Worm (Caenorhabditis elegans) whole organism, mixed stage, embryonic: ENCODE data around the gene dyc-1.

Experiments
- M03D4.4 ChIP-seq: sonication (generic microtip); optimal IDR thresholded peaks from 2 replicates; lab custom pipeline; 2017; ENCODE audit warnings: mild to moderate bottlenecking, missing genetic modification characterization, missing compliant biosample characterization
- ceh-39 ChIP-seq: fragments of 150-350 bp; optimal IDR thresholded peaks from 2 replicates; lab custom pipeline; 2014; ENCODE audit warnings: missing biosample characterization, missing genetic modification characterization
- elt-1 ChIP-seq: sonication (generic microtip); optimal IDR thresholded peaks from 2 replicates; lab custom pipeline; 2017; ENCODE audit warnings: missing genetic modification characterization, mild to moderate bottlenecking, missing compliant biosample characterization, antibody characterized with exemption, moderate library complexity, borderline replicate concordance; ENCODE audit not compliant: insufficient read depth
- flh-1 ChIP-seq: fragments of 200-800 bp; sonication (Bioruptor generic); optimal IDR thresholded peaks from 2 replicates; lab custom pipeline; 2018; ENCODE audit warnings: mild to moderate bottlenecking, missing genetic modification characterization, moderate library complexity, missing compliant biosample characterization
- lin-13 ChIP-seq: fragments of 150-350 bp; optimal IDR thresholded peaks from 2 replicates; lab custom pipeline; 2014; ENCODE audit warnings: missing biosample characterization, missing genetic modification characterization
- lin-32 ChIP-seq: fragments of 200-800 bp; sonication (Bioruptor generic); optimal IDR thresholded peaks from 2 replicates; lab custom pipeline; 2018; ENCODE audit warnings: mild to moderate bottlenecking, missing genetic modification characterization, missing compliant biosample characterization

The dyc-1 gene

ce11 chrX:14108245-14108644, 58.9 kb downstream of the dyc-1 start, which contains the start of gene F16B12.7:
Gene F16B12.7 (plus strand): TSS chrX:14108545.
- TF ChIP-seq M03D4.4 (tag; lab: Kevin White, UChicago) (no peak), lin-13 (tag; lab: Kevin White, UChicago) (no peak)

- no peak for TF ChIP-seq ceh-39 (tag; lab: Kevin White, UChicago)
- TF ChIP-seq lin-32 (GFP tag; lab: Kevin White, UChicago), result no peak
- TF ChIP-seq elt-1, result no peak
- no peak for TF ChIP-seq flh-1
These were observed 64.0 kb downstream of the dyc-1 start, which contains the start of gene nhr-281 for ce11 chrX:14113347-14113746. Gene nhr-281 (minus strand): TSS chrX:14113447.
